Fruit fly (Drosophila melanogaster) whole organism, embryonic: Measurements from ENCODE around the gene peb.

Experiments
- C15 ChIP-seq: fragments of 200-800 bp; sonication (Bioruptor generic); IDR thresholded peaks from 3 replicates; pipeline ENCODE4 v1.3.6; 2022; ENCODE audit warnings: missing biosample characterization, missing genetic modification characterization
- CG10147 ChIP-seq: fragments of 200-800 bp; sonication (Bioruptor generic); optimal IDR thresholded peaks from 2 replicates; lab custom pipeline; 2019; ENCODE audit warnings: missing biosample characterization, mild to moderate bottlenecking, missing genetic modification characterization, moderate library complexity
- CG10321 ChIP-seq: fragments of 200-800 bp; sonication (Bioruptor generic); IDR thresholded peaks from 2 replicates; pipeline ENCODE4 v1.3.6; 2022; ENCODE audit warnings: missing biosample characterization, missing genetic modification characterization
- CG10431 ChIP-seq: fragments of 200-800 bp; sonication (Bioruptor generic); optimal IDR thresholded peaks from 3 replicates; lab custom pipeline; 2018; ENCODE audit warnings: missing biosample characterization, mild to moderate bottlenecking, missing genetic modification characterization
- CG11398 ChIP-seq: fragments of 200-800 bp; sonication (Bioruptor generic); optimal IDR thresholded peaks from 2 replicates; lab custom pipeline; 2016; ENCODE audit warnings: missing biosample characterization, missing genetic modification characterization
- CG13424 ChIP-seq: fragments of 200-800 bp; sonication (Bioruptor generic); optimal IDR thresholded peaks from 2 replicates; lab custom pipeline; 2019; ENCODE audit warnings: missing biosample characterization, mild to moderate bottlenecking, missing genetic modification characterization, moderate library complexity
- CG13775 ChIP-seq: fragments of 200-800 bp; sonication (Bioruptor generic); optimal IDR thresholded peaks from 3 replicates; lab custom pipeline; 2017; ENCODE audit warnings: missing biosample characterization, mild to moderate bottlenecking, missing genetic modification characterization
- CG14710 ChIP-seq: fragments of 200-800 bp; sonication (Bioruptor generic); optimal IDR thresholded peaks from 3 replicates; lab custom pipeline; 2019; ENCODE audit warnings: missing biosample characterization, mild to moderate bottlenecking, missing genetic modification characterization, moderate library complexity
- CG14965 ChIP-seq: fragments of 200-800 bp; sonication (Bioruptor generic); optimal IDR thresholded peaks from 2 replicates; lab custom pipeline; 2016; ENCODE audit warnings: missing biosample characterization, missing genetic modification characterization, borderline replicate concordance
- CG15696 ChIP-seq: fragments of 200-800 bp; sonication (Bioruptor generic); optimal IDR thresholded peaks from 2 replicates; lab custom pipeline; 2019; ENCODE audit warnings: missing biosample characterization, mild to moderate bottlenecking, missing genetic modification characterization, moderate library complexity
- CG1602 ChIP-seq: fragments of 200-800 bp; sonication (Bioruptor generic); optimal IDR thresholded peaks from 3 replicates; lab custom pipeline; 2016; ENCODE audit warnings: missing biosample characterization, missing genetic modification characterization
- CG2120 ChIP-seq: fragments of 200-800 bp; sonication (Bioruptor generic); optimal IDR thresholded peaks from 3 replicates; lab custom pipeline; 2016; ENCODE audit warnings: missing biosample characterization, missing genetic modification characterization
- CG2875 ChIP-seq: fragments of 200-800 bp; sonication (Bioruptor generic); optimal IDR thresholded peaks from 2 replicates; lab custom pipeline; 2017; ENCODE audit warnings: missing biosample characterization, mild to moderate bottlenecking, missing genetic modification characterization, missing genetic modification reagents
- CG2889 ChIP-seq: fragments of 200-800 bp; sonication (Bioruptor generic); IDR thresholded peaks from 3 replicates; pipeline ENCODE4 v1.3.6; 2022; ENCODE audit warnings: missing biosample characterization, missing genetic modification characterization
- CG34376 ChIP-seq: fragments of 200-800 bp; sonication (Bioruptor generic); optimal IDR thresholded peaks from 2 replicates; lab custom pipeline; 2018; ENCODE audit warnings: missing biosample characterization, mild to moderate bottlenecking, missing genetic modification characterization
- CG4282 ChIP-seq: fragments of 200-800 bp; sonication (Bioruptor generic); optimal IDR thresholded peaks from 2 replicates; lab custom pipeline; 2016; ENCODE audit warnings: missing biosample characterization, missing genetic modification characterization
- CG5245 ChIP-seq: fragments of 200-800 bp; sonication (Bioruptor generic); optimal IDR thresholded peaks from 3 replicates; lab custom pipeline; 2016; ENCODE audit warnings: missing biosample characterization, missing genetic modification characterization
- CG5953 ChIP-seq: fragments of 200-800 bp; sonication (Bioruptor generic); IDR thresholded peaks from 2 replicates; pipeline ENCODE4 v1.3.6; 2022; ENCODE audit warnings: missing biosample characterization, missing genetic modification characterization
- CG7271 ChIP-seq: fragments of 200-800 bp; sonication (Bioruptor generic); optimal IDR thresholded peaks from 2 replicates; lab custom pipeline; 2018; ENCODE audit warnings: missing biosample characterization, mild to moderate bottlenecking, missing genetic modification characterization, moderate library complexity
- CG7928 ChIP-seq: fragments of 200-800 bp; sonication (Bioruptor generic); optimal IDR thresholded peaks from 2 replicates; lab custom pipeline; 2017; ENCODE audit warnings: missing biosample characterization, mild to moderate bottlenecking, missing genetic modification characterization
- CG7987 ChIP-seq: fragments of 200-800 bp; sonication (Bioruptor generic); optimal IDR thresholded peaks from 2 replicates; lab custom pipeline; 2018; ENCODE audit warnings: missing biosample characterization, mild to moderate bottlenecking, missing genetic modification characterization, moderate library complexity
- CG9215 ChIP-seq: fragments of 200-800 bp; sonication (Bioruptor generic); IDR thresholded peaks from 2 replicates; pipeline ENCODE4 v1.3.6; 2022; ENCODE audit warnings: missing biosample characterization, missing genetic modification characterization
- CG9876 ChIP-seq: fragments of 200-800 bp; sonication (Bioruptor generic); optimal IDR thresholded peaks from 2 replicates; lab custom pipeline; 2016; ENCODE audit warnings: missing biosample characterization, missing genetic modification characterization
- CrebB ChIP-seq: fragments of 200-800 bp; sonication (Bioruptor generic); optimal IDR thresholded peaks from 3 replicates; lab custom pipeline; 2018; ENCODE audit warnings: missing biosample characterization, mild to moderate bottlenecking, missing genetic modification characterization
- E2f1 ChIP-seq: fragments of 200-800 bp; sonication (Bioruptor generic); IDR thresholded peaks from 2 replicates; pipeline ENCODE4 v1.3.6; 2022; ENCODE audit warnings: missing biosample characterization, missing genetic modification characterization
- Hr39 ChIP-seq: fragments of >200 bp; optimal IDR thresholded peaks from 2 replicates; lab custom pipeline; 2017
- Max ChIP-seq: fragments of 200-800 bp; sonication (Bioruptor generic); optimal IDR thresholded peaks from 2 replicates; lab custom pipeline; 2016; ENCODE audit warnings: missing biosample characterization, mild to moderate bottlenecking, missing genetic modification characterization
- NfI ChIP-seq: fragments of 200-800 bp; sonication (Bioruptor generic); optimal IDR thresholded peaks from 3 replicates; lab custom pipeline; 2018; ENCODE audit warnings: missing biosample characterization, mild to moderate bottlenecking, missing genetic modification characterization, moderate library complexity
- Oli ChIP-seq: fragments of 200-800 bp; sonication (Bioruptor generic); optimal IDR thresholded peaks from 2 replicates; lab custom pipeline; 2018; ENCODE audit warnings: missing biosample characterization, mild to moderate bottlenecking, missing genetic modification characterization, moderate library complexity
- Rx ChIP-seq: fragments of 200-800 bp; sonication (Bioruptor generic); IDR thresholded peaks from 2 replicates; pipeline ENCODE4 v1.3.6; 2022; ENCODE audit warnings: missing biosample characterization, missing genetic modification characterization
- Side ChIP-seq: fragments of 200-800 bp; sonication (Bioruptor generic); optimal IDR thresholded peaks from 2 replicates; lab custom pipeline; 2016; ENCODE audit warnings: missing biosample characterization, missing genetic modification characterization
- Sox100B ChIP-seq: fragments of 200-800 bp; sonication (Bioruptor generic); optimal IDR thresholded peaks from 3 replicates; lab custom pipeline; 2018; ENCODE audit warnings: missing biosample characterization, mild to moderate bottlenecking, missing genetic modification characterization
- Usf ChIP-seq: fragments of 200-800 bp; sonication (Bioruptor generic); optimal IDR thresholded peaks from 2 replicates; lab custom pipeline; 2017; ENCODE audit warnings: missing genotype, missing biosample characterization, missing genetic modification characterization
- amos ChIP-seq: fragments of 200-800 bp; sonication (Bioruptor generic); IDR thresholded peaks from 2 replicates; pipeline ENCODE4 v1.3.6; 2022; ENCODE audit warnings: missing biosample characterization, missing genetic modification characterization; ENCODE audit not compliant: partially characterized antibody
- ara ChIP-seq: fragments of 200-800 bp; sonication (Bioruptor generic); IDR thresholded peaks from 2 replicates; pipeline ENCODE4 v1.3.6; 2022; ENCODE audit warnings: missing biosample characterization, missing genetic modification characterization
- bcd ChIP-seq: fragments of 200-800 bp; sonication (Bioruptor generic); optimal IDR thresholded peaks from 2 replicates; lab custom pipeline; 2017; ENCODE audit warnings: missing biosample characterization, mild to moderate bottlenecking, missing genetic modification characterization
- bowl ChIP-seq: fragments of 200-800 bp; sonication (Bioruptor generic); IDR thresholded peaks from 2 replicates; pipeline ENCODE4 v1.3.6; 2022; ENCODE audit warnings: missing biosample characterization, missing genetic modification characterization
- br ChIP-seq: fragments of >200 bp; optimal IDR thresholded peaks from 2 replicates; lab custom pipeline; 2017
- chinmo ChIP-seq: fragments of 200-800 bp; sonication (Bioruptor generic); IDR thresholded peaks from 4 replicates; pipeline ENCODE4 v1.3.6; 2022; ENCODE audit warnings: missing biosample characterization, missing genetic modification characterization; ENCODE audit not compliant: partially characterized antibody
- chn ChIP-seq: fragments of 200-800 bp; sonication (Bioruptor generic); optimal IDR thresholded peaks from 2 replicates; lab custom pipeline; 2016; ENCODE audit warnings: missing biosample characterization, missing genetic modification characterization
- dmrt11E ChIP-seq: fragments of 200-800 bp; sonication (Bioruptor generic); optimal IDR thresholded peaks from 3 replicates; lab custom pipeline; 2018; ENCODE audit warnings: missing biosample characterization, mild to moderate bottlenecking, missing genetic modification characterization, moderate library complexity
- grn ChIP-seq: fragments of 200-800 bp; sonication (Bioruptor generic); optimal IDR thresholded peaks from 3 replicates; lab custom pipeline; 2017; ENCODE audit warnings: missing biosample characterization, missing genetic modification characterization
- jumu ChIP-seq: fragments of 200-800 bp; sonication (Bioruptor generic); optimal IDR thresholded peaks from 3 replicates; lab custom pipeline; 2016; ENCODE audit warnings: missing biosample characterization, missing genetic modification characterization
- lilli ChIP-seq: fragments of 200-800 bp; sonication (Bioruptor generic); optimal IDR thresholded peaks from 3 replicates; lab custom pipeline; 2016; ENCODE audit warnings: missing biosample characterization, missing genetic modification characterization
- pan ChIP-seq, 4 experiments: fragments of >200 bp in 3 of 4; fragments of 200-800 bp in 1 of 4; sonication (Bioruptor generic) in 1 of 4; optimal IDR thresholded peaks in 3 of 4; IDR thresholded peaks in 1 of 4; 2 replicates each; pipeline versions ENCODE4 v1.3.6 to Lab custom; 2017 to 2022; ENCODE audit warnings: missing biosample characterization in 2 of 4, missing genetic modification characterization in 2 of 4, mixed read lengths in 1 of 4
- phol ChIP-seq: fragments of 200-800 bp; sonication (Bioruptor generic); optimal IDR thresholded peaks from 3 replicates; lab custom pipeline; 2018; ENCODE audit warnings: missing biosample characterization, mild to moderate bottlenecking, missing genetic modification characterization, moderate library complexity
- pum ChIP-seq: fragments of 200-800 bp; sonication (Bioruptor generic); optimal IDR thresholded peaks from 2 replicates; lab custom pipeline; 2016; ENCODE audit warnings: missing biosample characterization, missing genetic modification characterization
- repo ChIP-seq: fragments of 200-800 bp; sonication (Bioruptor generic); optimal IDR thresholded peaks from 2 replicates; lab custom pipeline; 2016; ENCODE audit warnings: missing biosample characterization, missing genetic modification characterization
- sima ChIP-seq: fragments of 200-800 bp; sonication (Bioruptor generic); optimal IDR thresholded peaks from 2 replicates; lab custom pipeline; 2016; ENCODE audit warnings: missing biosample characterization, missing genetic modification characterization
- sisA ChIP-seq: fragments of 200-800 bp; sonication (Bioruptor generic); IDR thresholded peaks from 2 replicates; pipeline ENCODE4 v1.3.6; 2022; ENCODE audit warnings: missing biosample characterization, missing genetic modification characterization
- toy ChIP-seq: fragments of 200-800 bp; sonication (Bioruptor generic); IDR thresholded peaks from 2 replicates; pipeline ENCODE4 v1.3.6; 2022; ENCODE audit warnings: missing biosample characterization, missing genetic modification characterization
- wor ChIP-seq: fragments of 200-800 bp; sonication (Bioruptor generic); IDR thresholded peaks from 2 replicates; pipeline ENCODE4 v1.3.6; 2022; ENCODE audit warnings: missing biosample characterization, missing genetic modification characterization

Gene peb

DNA sequence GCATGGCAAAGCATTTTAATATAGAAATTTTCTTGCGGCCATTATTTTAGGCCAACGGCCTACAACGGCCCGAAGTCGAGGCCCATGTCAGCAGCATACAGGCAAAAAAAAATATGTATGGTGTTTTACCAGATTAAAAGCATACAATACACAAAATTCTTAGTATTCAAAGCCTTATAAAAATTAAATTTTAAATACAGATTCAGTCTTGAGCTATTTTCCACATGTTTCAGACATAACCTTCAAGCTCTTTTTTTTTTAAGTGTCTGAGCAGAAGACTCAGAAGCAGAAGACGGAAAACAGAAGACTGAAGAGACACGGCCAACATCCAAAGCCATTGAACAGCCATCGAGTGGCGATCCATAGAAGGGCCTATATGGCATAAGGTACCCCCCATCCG, 35.6 kb upstream of the peb start (continued):
- TF ChIP-seq amos (GFP tag; lab: Robert Waterston, UW), result no peak
- TF ChIP-seq pum (GFP tag; lab: Kevin White, UChicago), result peak; percentile 32
- peak; percentile 28; the same call in 1 of the 2 replicates for TF ChIP-seq sisA (GFP tag; lab: Robert Waterston, UW)
- no peak for TF ChIP-seq CG11398
- TF ChIP-seq CG15696, result peak; percentile 34
- no peak for TF ChIP-seq sima (GFP tag; lab: Kevin White, UChicago)
- no peak for TF ChIP-seq CG2120 (GFP tag; lab: Kevin White, UChicago)
- TF ChIP-seq CG4282 (GFP tag; lab: Kevin White, UChicago), result no peak
- TF ChIP-seq E2f1 (GFP tag; lab: Robert Waterston, UW), result peak; percentile 45
- TF ChIP-seq bowl, result no peak
- no peak for TF ChIP-seq chn
- TF ChIP-seq Usf, result no peak
- TF ChIP-seq br (lab: Kevin White, UChicago), result no peak
- TF ChIP-seq Rx (GFP tag; lab: Robert Waterston, UW), result no peak
- TF ChIP-seq repo, result no peak
- TF ChIP-seq CG7271, result no peak
- no peak for TF ChIP-seq CG5953 (GFP tag; lab: Robert Waterston, UW)
- no peak for TF ChIP-seq NfI (GFP tag; lab: Kevin White, UChicago)
- TF ChIP-seq CG2889 (GFP tag; lab: Robert Waterston, UW), result no peak
- TF ChIP-seq chinmo (GFP tag; lab: Robert Waterston, UW), result no peak
- no peak for TF ChIP-seq Side
- no peak for TF ChIP-seq CG14965 (GFP tag; lab: Kevin White, UChicago)
- TF ChIP-seq CrebB, result no peak
- no peak for TF ChIP-seq C15 (GFP tag; lab: Robert Waterston, UW)
- TF ChIP-seq CG13424 (tag; lab: Kevin White, UChicago), result peak; percentile 50
- TF ChIP-seq CG10321 (GFP tag; lab: Robert Waterston, UW), result no peak
- peak; percentile 8 for TF ChIP-seq CG1602 (GFP tag; lab: Kevin White, UChicago)
- no peak for TF ChIP-seq Hr39 (lab: Kevin White, UChicago)
- TF ChIP-seq pan (optimal IDR thresholded peaks at IDR 0.05; lab: Kevin White, UChicago), result no peak
- TF ChIP-seq pan (GFP tag; optimal IDR thresholded peaks at IDR 0.05 in 1 of 2, IDR thresholded peaks at IDR 0.05 in 1 of 2), result peak in 1 of 2 experiments; percentile 20
- TF ChIP-seq CG13775 (GFP tag; lab: Kevin White, UChicago), result no peak
- peak; percentile 51 for TF ChIP-seq Oli (tag; lab: Kevin White, UChicago)
- TF ChIP-seq CG14710 (tag; lab: Kevin White, UChicago), result peak; percentile 63
- TF ChIP-seq Max (GFP tag; lab: Kevin White, UChicago), result no peak
- no peak for TF ChIP-seq toy (GFP tag; lab: Robert Waterston, UW)
- peak; percentile 74 for TF ChIP-seq dmrt11E (tag; lab: Kevin White, UChicago)
- no peak for TF ChIP-seq CG10431 (GFP tag; lab: Kevin White, UChicago)
- TF ChIP-seq CG9876 (GFP tag; lab: Kevin White, UChicago), result no peak
- peak; percentile 9 for TF ChIP-seq CG2875 (GFP tag; lab: Kevin White, UChicago)
- no peak for TF ChIP-seq CG7987
- TF ChIP-seq CG9215 (GFP tag; lab: Robert Waterston, UW), result no peak
- no peak for TF ChIP-seq CG10147 (GFP tag; lab: Kevin White, UChicago)
- TF ChIP-seq CG5245 (GFP tag; lab: Kevin White, UChicago), result no peak
- TF ChIP-seq lilli (GFP tag; lab: Kevin White, UChicago), result peak; percentile 18
- TF ChIP-seq CG7928, result no peak
- no peak for TF ChIP-seq jumu (GFP tag; lab: Kevin White, UChicago)
- TF ChIP-seq CG34376 (GFP tag; lab: Kevin White, UChicago), result no peak
- TF ChIP-seq bcd (GFP tag; lab: Kevin White, UChicago), result peak; percentile 10
- no peak for TF ChIP-seq grn
- TF ChIP-seq wor, result 0 out of 2 replicates have a peak, but pooled peaks have one; percentile 20
- TF ChIP-seq ara (GFP tag; lab: Robert Waterston, UW), result peak; percentile 66
- peak; percentile 59 for TF ChIP-seq phol
- TF ChIP-seq Sox100B (GFP tag; lab: Kevin White, UChicago), result peak; percentile 33
